Fruit fly (Drosophila melanogaster): Measurements from ENCODE around the gene CG43394.
A peak's percentile ranks its signal among the peaks of the same experiment; 100 is the strongest.

CG43394 gene

dm6 chr2L:8156682-8157081, 11.1 kb downstream of the CG43394 start (continued):
- TF ChIP-seq pho (GFP tag; optimal IDR thresholded peaks at IDR 0.05) (peak; percentile 72), CG33557 (GFP tag; optimal IDR thresholded peaks at IDR 0.05) (peak; percentile 34), Tbp (GFP tag; optimal IDR thresholded peaks at IDR 0.05) (no peak), CG12942 (GFP tag; optimal IDR thresholded peaks at IDR 0.05) (peak; percentile 58), pum (GFP tag; optimal IDR thresholded peaks at IDR 0.05) (peak; percentile 72), az2 (GFP tag; optimal IDR thresholded peaks at IDR 0.05) (peak; percentile 62), inv (GFP tag; IDR thresholded peaks at IDR 0.05; ENCODE audit: partially characterized antibody) (no peak), CG8359 (GFP tag; optimal IDR thresholded peaks at IDR 0.05; ENCODE audit: borderline replicate concordance) (no peak), psq (GFP tag; optimal IDR thresholded peaks at IDR 0.05) (no peak), HLHmδ (GFP tag; optimal IDR thresholded peaks at IDR 0.05) (no peak), dimm (GFP tag; IDR thresholded peaks at IDR 0.05) (no peak), p53 (GFP tag; optimal IDR thresholded peaks at IDR 0.05) (peak; percentile 43), Optix (GFP tag; IDR thresholded peaks at IDR 0.05) (peak; percentile 48; the same call in 1 of the 3 replicates), ham (GFP tag; IDR thresholded peaks at IDR 0.05) (no peak), chn (GFP tag; optimal IDR thresholded peaks at IDR 0.05) (peak; percentile 77), ase (GFP tag; IDR thresholded peaks at IDR 0.05) (0 out of 3 replicates have a peak, but pooled peaks have one; percentile 47), CG14441 (GFP tag; IDR thresholded peaks at IDR 0.05) (peak; percentile 75), CG7786 (GFP tag; optimal IDR thresholded peaks at IDR 0.05) (peak; percentile 62), tin (GFP tag; optimal IDR thresholded peaks at IDR 0.05) (peak; percentile 76), NfI (GFP tag; optimal IDR thresholded peaks at IDR 0.05) (peak; percentile 73), jing (GFP tag; optimal IDR thresholded peaks at IDR 0.05) (peak; percentile 11), MTF-1 (GFP tag; optimal IDR thresholded peaks at IDR 0.05; ENCODE audit: borderline replicate concordance) (peak; percentile 47), CG3407 (GFP tag; optimal IDR thresholded peaks at IDR 0.05) (no peak), CG10147 (GFP tag; optimal IDR thresholded peaks at IDR 0.05) (peak; percentile 78), ERR (GFP tag; optimal IDR thresholded peaks at IDR 0.05) (no peak), CG11085 (GFP tag; IDR thresholded peaks at IDR 0.05) (peak; percentile 58; the same call in 1 of the 2 replicates), Meics (GFP tag; optimal IDR thresholded peaks at IDR 0.05) (peak; percentile 75), CG4282 (GFP tag; optimal IDR thresholded peaks at IDR 0.05) (no peak), CG10979 (tag; optimal IDR thresholded peaks at IDR 0.05) (peak; percentile 64), CG13424 (tag; optimal IDR thresholded peaks at IDR 0.05) (peak; percentile 79), crc (GFP tag; optimal IDR thresholded peaks at IDR 0.05) (peak; percentile 60), CG6683 (GFP tag; optimal IDR thresholded peaks at IDR 0.05) (peak; percentile 33), E2f1 (GFP tag; IDR thresholded peaks at IDR 0.05) (peak; percentile 64), CG13123 (GFP tag; optimal IDR thresholded peaks at IDR 0.05) (peak; percentile 24), CG11695 (GFP tag; IDR thresholded peaks at IDR 0.05) (peak; percentile 71; the same call in 2 of the 3 replicates), CG2889 (GFP tag; IDR thresholded peaks at IDR 0.05) (no peak), dpn (GFP tag; optimal IDR thresholded peaks at IDR 0.05) (peak; percentile 71 to 76), Spps (tag; optimal IDR thresholded peaks at IDR 0.05) (peak; percentile 29), disco-r (GFP tag; optimal IDR thresholded peaks at IDR 0.05) (no peak), yki (optimal IDR thresholded peaks at IDR 0.05) (no peak), CG14710 (tag; optimal IDR thresholded peaks at IDR 0.05) (peak; percentile 77), hbn (GFP tag; IDR thresholded peaks at IDR 0.05; ENCODE audit: partially characterized antibody) (no peak), prd (optimal IDR thresholded peaks at IDR 0.05) (no peak), prd (GFP tag; IDR thresholded peaks at IDR 0.05) (peak; percentile 73), scrt (GFP tag; optimal IDR thresholded peaks at IDR 0.05) (peak; percentile 95), seq (GFP tag; IDR thresholded peaks at IDR 0.05) (0 out of 2 replicates have a peak, but pooled peaks have one; percentile 34), D19B (GFP tag; optimal IDR thresholded peaks at IDR 0.05) (peak; percentile 37), CG12659 (GFP tag; optimal IDR thresholded peaks at IDR 0.05) (peak; percentile 66), CG11723 (GFP tag; optimal IDR thresholded peaks at IDR 0.05) (peak; percentile 36), pb (GFP tag; optimal IDR thresholded peaks at IDR 0.05) (peak; percentile 37), bsh (GFP tag; optimal IDR thresholded peaks at IDR 0.05) (no peak)

All from whole organism, embryonic.